Fruit fly (Drosophila melanogaster) whole organism, adult: ENCODE results near the gene CG4270.

Experiments
- CG14711 ChIP-seq: fragments of 200-800 bp; sonication (Bioruptor generic); optimal IDR thresholded peaks from 2 replicates; lab custom pipeline; 2018; ENCODE audit warnings: missing biosample characterization, mild to moderate bottlenecking, missing genetic modification characterization, moderate library complexity
- CG1620 ChIP-seq: fragments of 200-800 bp; sonication (Bioruptor generic); optimal IDR thresholded peaks from 2 replicates; lab custom pipeline; 2016; ENCODE audit warnings: missing biosample characterization, missing genetic modification characterization
- CG7101 ChIP-seq: fragments of 200-800 bp; sonication (Bioruptor generic); optimal IDR thresholded peaks from 2 replicates; lab custom pipeline; 2018; ENCODE audit warnings: missing biosample characterization, mild to moderate bottlenecking, missing genetic modification characterization, moderate library complexity
- cnc ChIP-seq, 2 experiments: fragments of >200 bp; optimal IDR thresholded peaks; 2 replicates each; lab custom pipeline; 2017
- pad ChIP-seq: fragments of 200-800 bp; sonication (Bioruptor generic); optimal IDR thresholded peaks from 3 replicates; lab custom pipeline; 2017; ENCODE audit warnings: missing biosample characterization, missing genetic modification characterization, mild to moderate bottlenecking, moderate library complexity, missing genetic modification reagents

DNA sequence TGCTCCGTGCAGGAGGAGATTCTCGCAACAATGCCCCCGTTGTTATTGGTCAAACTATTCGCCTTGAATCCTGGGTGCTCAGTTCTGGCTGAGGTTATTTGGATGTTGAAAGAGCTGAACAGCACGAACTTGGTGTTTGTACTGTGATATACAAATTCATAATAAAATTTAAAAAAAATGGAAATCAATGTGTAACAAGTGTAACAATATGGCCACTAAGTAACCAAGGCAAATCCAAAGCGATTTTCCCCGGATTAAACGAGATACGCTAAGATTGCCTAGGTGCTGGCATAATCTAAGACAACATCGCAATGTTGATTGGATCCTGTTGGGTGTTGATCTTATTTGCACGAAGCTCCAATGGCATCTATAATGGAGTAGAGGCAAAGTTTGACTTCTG is 21.6 kb downstream of the CG4270 start, which contains the start of gene CG4271:
- TF ChIP-seq pad (GFP tag; lab: Kevin White, UChicago) (no peak), CG7101 (tag; lab: Kevin White, UChicago) (no peak), cnc (optimal IDR thresholded peaks at IDR 0.05; lab: Kevin White, UChicago) (no peak), CG14711 (no peak), CG1620 (GFP tag; lab: Kevin White, UChicago) (no peak)
